Fruit fly (Drosophila melanogaster) whole organism, embryonic: ENCODE results near the gene sip1.

Experiments used
- Ada2b ChIP-seq: fragments of 200-800 bp; sonication (Bioruptor generic); IDR thresholded peaks from 2 replicates; pipeline ENCODE4 v1.3.6; 2022; ENCODE audit warnings: missing biosample characterization, missing genetic modification characterization
- B-H1 ChIP-seq: fragments of 200-800 bp; sonication (Bioruptor generic); IDR thresholded peaks from 3 replicates; pipeline ENCODE4 v1.3.6; 2022; ENCODE audit warnings: missing biosample characterization, missing genetic modification characterization
- Blimp-1 ChIP-seq: fragments of 200-800 bp; sonication (Bioruptor generic); optimal IDR thresholded peaks from 3 replicates; lab custom pipeline; 2018; ENCODE audit warnings: missing biosample characterization, missing genetic modification characterization, mild to moderate bottlenecking, moderate library complexity, missing genetic modification reagents
- CG10209 ChIP-seq: fragments of 200-800 bp; sonication (Bioruptor generic); optimal IDR thresholded peaks from 3 replicates; lab custom pipeline; 2017; ENCODE audit warnings: missing biosample characterization, mild to moderate bottlenecking, missing genetic modification characterization, missing genetic modification reagents
- CG11504 ChIP-seq: fragments of 200-800 bp; sonication (Bioruptor generic); optimal IDR thresholded peaks from 3 replicates; lab custom pipeline; 2019; ENCODE audit warnings: missing biosample characterization, mild to moderate bottlenecking, missing genetic modification characterization, moderate library complexity
- CG11695 ChIP-seq: fragments of 200-800 bp; sonication (Bioruptor generic); IDR thresholded peaks from 3 replicates; pipeline ENCODE4 v1.3.6; 2022; ENCODE audit warnings: missing biosample characterization, missing genetic modification characterization
- CG12219 ChIP-seq: fragments of 200-800 bp; sonication (Bioruptor generic); optimal IDR thresholded peaks from 3 replicates; lab custom pipeline; 2018; ENCODE audit warnings: missing biosample characterization, mild to moderate bottlenecking, missing genetic modification characterization
- CG12769 ChIP-seq: fragments of 200-800 bp; sonication (Bioruptor generic); optimal IDR thresholded peaks from 2 replicates; lab custom pipeline; 2019; ENCODE audit warnings: missing biosample characterization, mild to moderate bottlenecking, missing genetic modification characterization, moderate library complexity
- CG13424 ChIP-seq: fragments of 200-800 bp; sonication (Bioruptor generic); optimal IDR thresholded peaks from 2 replicates; lab custom pipeline; 2019; ENCODE audit warnings: missing biosample characterization, mild to moderate bottlenecking, missing genetic modification characterization, moderate library complexity
- CG14441 ChIP-seq: fragments of 200-800 bp; sonication (Bioruptor generic); IDR thresholded peaks from 2 replicates; pipeline ENCODE4 v1.3.6; 2022; ENCODE audit warnings: missing biosample characterization, missing genetic modification characterization
- CG15269 ChIP-seq: fragments of 200-800 bp; sonication (Bioruptor generic); optimal IDR thresholded peaks from 2 replicates; lab custom pipeline; 2018; ENCODE audit warnings: missing biosample characterization, mild to moderate bottlenecking, missing genetic modification characterization, moderate library complexity
- CG1529 ChIP-seq: fragments of 200-800 bp; sonication (Bioruptor generic); optimal IDR thresholded peaks from 3 replicates; lab custom pipeline; 2018; ENCODE audit warnings: missing biosample characterization, missing genetic modification characterization
- CG17359 ChIP-seq: fragments of 200-800 bp; sonication (Bioruptor generic); optimal IDR thresholded peaks from 3 replicates; lab custom pipeline; 2018; ENCODE audit warnings: missing biosample characterization, mild to moderate bottlenecking, missing genetic modification characterization, moderate library complexity
- CG2678 ChIP-seq: fragments of 200-800 bp; sonication (Bioruptor generic); optimal IDR thresholded peaks from 3 replicates; lab custom pipeline; 2019; ENCODE audit warnings: missing biosample characterization, mild to moderate bottlenecking, missing genetic modification characterization, moderate library complexity
- CG2712 ChIP-seq: fragments of 200-800 bp; optimal IDR thresholded peaks from 3 replicates; lab custom pipeline; 2019; ENCODE audit warnings: missing biosample characterization, mild to moderate bottlenecking, missing genetic modification characterization, moderate library complexity
- CG30403 ChIP-seq: fragments of 200-800 bp; sonication (Bioruptor generic); optimal IDR thresholded peaks from 3 replicates; lab custom pipeline; 2016; ENCODE audit warnings: missing biosample characterization, missing genetic modification characterization
- CG31441 ChIP-seq: fragments of 200-800 bp; sonication (Bioruptor generic); IDR thresholded peaks from 2 replicates; pipeline ENCODE4 v1.3.6; 2022; ENCODE audit warnings: missing biosample characterization, missing genetic modification characterization
- CG43689 ChIP-seq: fragments of 200-800 bp; sonication (Bioruptor generic); IDR thresholded peaks from 2 replicates; pipeline ENCODE4 v1.3.6; 2022; ENCODE audit warnings: missing biosample characterization, missing genetic modification characterization
- CG4424 ChIP-seq: fragments of 200-800 bp; sonication (Bioruptor generic); optimal IDR thresholded peaks from 3 replicates; lab custom pipeline; 2016; ENCODE audit warnings: missing biosample characterization, missing genetic modification characterization
- CG7839 ChIP-seq: fragments of 200-800 bp; sonication (Bioruptor generic); optimal IDR thresholded peaks from 3 replicates; lab custom pipeline; 2018; ENCODE audit warnings: missing biosample characterization, mild to moderate bottlenecking, missing genetic modification characterization, moderate library complexity
- CoRest ChIP-seq: fragments of 200-800 bp; sonication (Bioruptor generic); optimal IDR thresholded peaks from 3 replicates; lab custom pipeline; 2018; ENCODE audit warnings: missing biosample characterization, mild to moderate bottlenecking, missing genetic modification characterization, moderate library complexity
- Drgx ChIP-seq: fragments of 200-800 bp; sonication (Bioruptor generic); IDR thresholded peaks from 2 replicates; pipeline ENCODE4 v1.3.6; 2022; ENCODE audit warnings: missing biosample characterization, missing genetic modification characterization
- E2f1 ChIP-seq: fragments of 200-800 bp; sonication (Bioruptor generic); IDR thresholded peaks from 2 replicates; pipeline ENCODE4 v1.3.6; 2022; ENCODE audit warnings: missing biosample characterization, missing genetic modification characterization
- Gsc ChIP-seq: fragments of 200-800 bp; sonication (Bioruptor generic); IDR thresholded peaks from 2 replicates; pipeline ENCODE4 v1.3.6; 2022; ENCODE audit warnings: missing biosample characterization, missing genetic modification characterization
- Hr3 ChIP-seq: fragments of 200-800 bp; sonication (Bioruptor generic); optimal IDR thresholded peaks from 3 replicates; lab custom pipeline; 2016; ENCODE audit warnings: missing biosample characterization, missing genetic modification characterization
- Hr51 ChIP-seq, 2 experiments: fragments of 200-800 bp; sonication (Bioruptor generic); optimal IDR thresholded peaks; 2 replicates in 1 of 2; 3 replicates in 1 of 2; lab custom pipeline; 2016 to 2018; ENCODE audit warnings: missing biosample characterization in 2 of 2, missing genetic modification characterization in 2 of 2, mild to moderate bottlenecking in 1 of 2, moderate library complexity in 1 of 2
- Med ChIP-seq: fragments of 200-800 bp; sonication (Bioruptor generic); peaks from one replicate; lab custom pipeline; 2016; ENCODE audit warnings: missing biosample characterization, missing genetic modification characterization, mild to moderate bottlenecking, inconsistent platforms, moderate library complexity
- Meics ChIP-seq: fragments of 200-800 bp; sonication (Bioruptor generic); optimal IDR thresholded peaks from 2 replicates; lab custom pipeline; 2017; ENCODE audit warnings: missing biosample characterization, mild to moderate bottlenecking, missing genetic modification characterization
- Neu2 ChIP-seq: fragments of 200-800 bp; sonication (Bioruptor generic); optimal IDR thresholded peaks from 3 replicates; lab custom pipeline; 2016; ENCODE audit warnings: missing biosample characterization, missing genetic modification characterization, borderline replicate concordance
- Oaz ChIP-seq: fragments of 200-800 bp; sonication (Bioruptor generic); IDR thresholded peaks from 2 replicates; pipeline ENCODE4 v1.3.6; 2022; ENCODE audit warnings: missing biosample characterization, missing genetic modification characterization
- PHDP ChIP-seq: fragments of 200-800 bp; sonication (Bioruptor generic); optimal IDR thresholded peaks from 3 replicates; lab custom pipeline; 2018; ENCODE audit warnings: missing biosample characterization, mild to moderate bottlenecking, missing genetic modification characterization, moderate library complexity
- Pdp1 ChIP-seq, 2 experiments: fragments of 200-800 bp; sonication (Bioruptor generic); optimal IDR thresholded peaks; 3 replicates each; lab custom pipeline; 2016; ENCODE audit warnings: missing biosample characterization in 2 of 2, missing genetic modification characterization in 2 of 2, mild to moderate bottlenecking in 1 of 2, moderate library complexity in 1 of 2
- Sox102F ChIP-seq: fragments of 200-800 bp; sonication (Bioruptor generic); optimal IDR thresholded peaks from 2 replicates; lab custom pipeline; 2018; ENCODE audit warnings: missing biosample characterization, mild to moderate bottlenecking, missing genetic modification characterization, moderate library complexity
- Xrp1 ChIP-seq: fragments of 200-800 bp; sonication (Bioruptor generic); IDR thresholded peaks from 2 replicates; pipeline ENCODE4 v1.3.6; 2022; ENCODE audit warnings: missing biosample characterization, missing genetic modification characterization
- bcd ChIP-seq: fragments of 200-800 bp; sonication (Bioruptor generic); optimal IDR thresholded peaks from 2 replicates; lab custom pipeline; 2017; ENCODE audit warnings: missing biosample characterization, mild to moderate bottlenecking, missing genetic modification characterization
- ci ChIP-seq: fragments of 200-800 bp; sonication (Bioruptor generic); IDR thresholded peaks from 3 replicates; pipeline ENCODE4 v1.3.6; 2022; ENCODE audit warnings: missing biosample characterization, missing genetic modification characterization
- dpn ChIP-seq, 2 experiments: fragments of 200-800 bp; sonication (Bioruptor generic); optimal IDR thresholded peaks; 3 replicates each; lab custom pipeline; 2016; ENCODE audit warnings: missing biosample characterization in 2 of 2, missing genetic modification characterization in 2 of 2
- dysf ChIP-seq: fragments of 200-800 bp; sonication (Bioruptor generic); IDR thresholded peaks from 3 replicates; pipeline ENCODE4 v1.3.6; 2022; ENCODE audit warnings: missing biosample characterization, missing genetic modification characterization
- esg ChIP-seq: fragments of 200-800 bp; sonication (Bioruptor generic); conservative IDR thresholded peaks from 2 replicates; pipeline ENCODE4 v1.3.6; 2022; ENCODE audit warnings: missing biosample characterization, missing genetic modification characterization
- ewg ChIP-seq: fragments of 200-800 bp; sonication (Bioruptor generic); optimal IDR thresholded peaks from 3 replicates; lab custom pipeline; 2017; ENCODE audit warnings: mild to moderate bottlenecking, missing biosample characterization, missing genetic modification reagents, missing genetic modification characterization
- gem ChIP-seq: fragments of 200-800 bp; sonication (Bioruptor generic); optimal IDR thresholded peaks from 2 replicates; lab custom pipeline; 2019; ENCODE audit warnings: missing biosample characterization, mild to moderate bottlenecking, missing genetic modification characterization, moderate library complexity
- grau ChIP-seq: fragments of 200-800 bp; optimal IDR thresholded peaks from 3 replicates; lab custom pipeline; 2019; ENCODE audit warnings: missing biosample characterization, mild to moderate bottlenecking, missing genetic modification characterization, moderate library complexity
- lab ChIP-seq: fragments of 200-800 bp; sonication (Bioruptor generic); optimal IDR thresholded peaks from 3 replicates; lab custom pipeline; 2017; ENCODE audit warnings: missing biosample characterization, missing genetic modification characterization, mild to moderate bottlenecking, moderate library complexity, missing genetic modification reagents
- lilli ChIP-seq: fragments of 200-800 bp; sonication (Bioruptor generic); optimal IDR thresholded peaks from 3 replicates; lab custom pipeline; 2016; ENCODE audit warnings: missing biosample characterization, missing genetic modification characterization
- onecut ChIP-seq: fragments of 200-800 bp; sonication (Bioruptor generic); IDR thresholded peaks from 2 replicates; pipeline ENCODE4 v1.3.6; 2022; ENCODE audit warnings: missing biosample characterization, missing genetic modification characterization
- pzg ChIP-seq: fragments of 200-800 bp; sonication (Bioruptor generic); optimal IDR thresholded peaks from 3 replicates; lab custom pipeline; 2018; ENCODE audit warnings: missing biosample characterization, mild to moderate bottlenecking, missing genetic modification characterization, moderate library complexity
- tgo ChIP-seq: fragments of 200-800 bp; sonication (Bioruptor generic); IDR thresholded peaks from 3 replicates; pipeline ENCODE4 v1.3.6; 2022; ENCODE audit warnings: missing biosample characterization, missing genetic modification characterization
- unpg ChIP-seq: fragments of 200-800 bp; sonication (Bioruptor generic); optimal IDR thresholded peaks from 3 replicates; lab custom pipeline; 2018; ENCODE audit warnings: missing biosample characterization, mild to moderate bottlenecking, missing genetic modification characterization, moderate library complexity

The sip1 gene

DNA sequence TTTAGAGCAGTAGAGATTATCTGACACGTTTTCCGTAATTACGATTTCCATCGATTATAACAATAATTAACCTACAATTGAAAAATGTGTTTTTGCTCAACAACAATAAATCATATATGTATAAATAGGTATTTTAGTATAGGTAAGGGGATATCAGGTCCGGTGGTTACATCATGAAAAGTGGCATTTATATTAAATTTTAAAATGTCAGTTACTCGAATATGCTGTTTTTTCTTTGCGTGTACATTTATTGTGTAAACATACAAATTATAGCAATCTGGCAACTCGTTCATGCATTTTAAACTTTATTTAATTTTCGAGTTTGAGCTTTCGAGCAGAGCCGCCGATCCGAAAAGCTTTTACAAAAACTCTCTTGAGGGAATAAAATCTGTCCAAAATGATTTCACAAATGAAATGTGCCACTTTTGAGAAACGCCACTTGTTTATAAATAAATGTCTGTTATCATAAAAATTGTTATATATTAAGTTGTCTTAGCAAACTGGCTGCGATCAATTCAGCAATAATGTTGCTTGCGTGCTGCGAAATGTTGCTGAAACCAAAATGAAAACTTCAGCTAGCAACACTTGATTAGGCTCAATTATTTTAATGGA is 22.8 kb downstream of the sip1 start (continued):
- TF ChIP-seq Hr3 (GFP tag; lab: Kevin White, UChicago): no peak
- TF ChIP-seq CG7839 (tag; lab: Kevin White, UChicago): peak; percentile 46
- peak in 1 of 2 experiments; percentile 17 for TF ChIP-seq dpn (GFP tag; optimal IDR thresholded peaks at IDR 0.05; lab: Kevin White, UChicago)
- TF ChIP-seq CG1529 (GFP tag; lab: Kevin White, UChicago): no peak
- peak; percentile 61; the same call in 2 of the 3 replicates for TF ChIP-seq ci (GFP tag; lab: Robert Waterston, UW)
- TF ChIP-seq CG12769 (tag; lab: Kevin White, UChicago): peak; percentile 15
- TF ChIP-seq Drgx: 0 out of 2 replicates have a peak, but pooled peaks have one; percentile 13
- TF ChIP-seq gem (tag; lab: Kevin White, UChicago): peak; percentile 63
- peak; percentile 37 for TF ChIP-seq Meics (GFP tag; lab: Kevin White, UChicago)
- TF ChIP-seq unpg: peak; percentile 47
- peak; percentile 60 for TF ChIP-seq Med (GFP tag; lab: Kevin White, UChicago)
- no peak for TF ChIP-seq CG43689 (GFP tag; lab: Robert Waterston, UW)
- TF ChIP-seq Neu2 (GFP tag; lab: Kevin White, UChicago): no peak
- TF ChIP-seq B-H1 (GFP tag; lab: Robert Waterston, UW): no peak
- TF ChIP-seq CG2712 (tag; lab: Kevin White, UChicago): peak; percentile 10
- TF ChIP-seq Pdp1 (GFP tag; optimal IDR thresholded peaks at IDR 0.05; lab: Kevin White, UChicago): peak in 1 of 2 experiments; percentile 55
- TF ChIP-seq CG14441 (GFP tag; lab: Robert Waterston, UW): peak; percentile 69
- TF ChIP-seq tgo (GFP tag; lab: Robert Waterston, UW): peak; percentile 40; the same call in 1 of the 3 replicates
- TF ChIP-seq Gsc: no peak
- peak; percentile 11; the same call in 1 of the 2 replicates for TF ChIP-seq E2f1 (GFP tag; lab: Robert Waterston, UW)
- peak; percentile 52 for TF ChIP-seq CG2678 (tag; lab: Kevin White, UChicago)
- TF ChIP-seq CG10209: peak; percentile 0
- TF ChIP-seq dysf: peak; percentile 32; the same call in 1 of the 3 replicates
- TF ChIP-seq Oaz (GFP tag; lab: Robert Waterston, UW): no peak
- peak; percentile 6 for TF ChIP-seq Blimp-1
- TF ChIP-seq PHDP (tag; lab: Kevin White, UChicago): peak; percentile 41
- TF ChIP-seq CG13424 (tag; lab: Kevin White, UChicago): peak; percentile 35
- TF ChIP-seq CG12219 (GFP tag; lab: Kevin White, UChicago): peak; percentile 38
- peak; percentile 19; the same call in 1 of the 3 replicates for TF ChIP-seq CG11695 (GFP tag; lab: Robert Waterston, UW)
- TF ChIP-seq CG11504 (tag; lab: Kevin White, UChicago): peak; percentile 99
- TF ChIP-seq Xrp1: peak; percentile 37; the same call in 1 of the 2 replicates
- peak; percentile 45 for TF ChIP-seq lab (GFP tag; lab: Kevin White, UChicago)
- TF ChIP-seq grau (tag; lab: Kevin White, UChicago): peak; percentile 26
- TF ChIP-seq CG15269: peak; percentile 36
- TF ChIP-seq Sox102F (GFP tag; lab: Kevin White, UChicago): peak; percentile 56
- peak; percentile 35 for TF ChIP-seq lilli
- TF ChIP-seq pzg (GFP tag; lab: Kevin White, UChicago): no peak
- TF ChIP-seq esg (GFP tag; lab: Robert Waterston, UW): 0 out of 2 replicates have a peak, but pooled peaks have one; percentile 12
- peak; percentile 7 for TF ChIP-seq CG4424 (GFP tag; lab: Kevin White, UChicago)
- TF ChIP-seq bcd: peak; percentile 17
- TF ChIP-seq Ada2b (GFP tag; lab: Robert Waterston, UW): peak; percentile 37
- peak; percentile 41 for TF ChIP-seq CG30403 (GFP tag; lab: Kevin White, UChicago)
- TF ChIP-seq Hr51 (GFP tag; optimal IDR thresholded peaks at IDR 0.05; lab: Kevin White, UChicago): peak in 1 of 2 experiments; percentile 62
- TF ChIP-seq ewg (GFP tag; lab: Kevin White, UChicago): peak; percentile 7
- peak; percentile 40 for TF ChIP-seq CG17359 (tag; lab: Kevin White, UChicago)
- TF ChIP-seq CG31441 (GFP tag; lab: Robert Waterston, UW): 0 out of 2 replicates have a peak, but pooled peaks have one; percentile 23
- peak; percentile 27; the same call in 1 of the 2 replicates for TF ChIP-seq onecut (GFP tag; lab: Robert Waterston, UW)
- peak; percentile 20 for TF ChIP-seq CoRest
